Fruit fly (Drosophila melanogaster) Kc167 (cell line): ENCODE measurements around the gene CG14377.

Source experiments
- insv ChIP-seq: fragments of >200 bp; optimal IDR thresholded peaks from 3 replicates; lab custom pipeline; 2018; ENCODE audit warnings: missing external identifiers
- psq ChIP-seq: fragments of >200 bp; optimal IDR thresholded peaks from 2 replicates; lab custom pipeline; 2017; ENCODE audit warnings: missing external identifiers

DNA sequence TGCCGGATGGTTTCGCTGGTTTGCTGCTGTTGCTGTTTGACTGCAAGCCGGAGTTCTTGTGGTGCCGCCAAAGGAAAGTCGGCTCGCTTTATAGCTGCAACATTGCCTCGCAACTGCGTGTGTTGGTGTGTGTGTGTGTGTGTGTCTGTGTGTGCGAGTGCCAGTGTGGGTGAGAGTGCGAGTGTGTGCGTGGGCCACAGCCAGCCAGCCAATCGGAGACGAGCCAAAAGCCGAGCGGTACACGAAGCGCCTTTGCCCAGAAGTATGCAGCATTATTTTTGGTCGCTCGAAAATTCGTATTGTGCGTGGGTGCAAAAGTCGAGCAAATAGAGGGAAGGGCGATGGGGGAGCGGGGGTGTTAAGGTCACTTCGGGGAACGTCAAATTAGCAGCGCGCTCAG, 2.5 kb upstream of the CG14377 start, which contains the start of gene CCHa2:
- no peak for TF ChIP-seq psq (lab: Kevin White, UChicago)
- no peak for TF ChIP-seq insv
